Worm (Caenorhabditis elegans) whole organism, early embryonic: ENCODE measurements around the gene pat-4.
A peak's percentile ranks its signal among the peaks of the same experiment; 100 is the strongest.

Source experiments
- B0310.2 ChIP-seq: sonication (generic microtip); optimal IDR thresholded peaks from 2 replicates; lab custom pipeline; 2016; ENCODE audit warnings: mild to moderate bottlenecking, missing genetic modification characterization, missing compliant biosample characterization
- F13C5.2 ChIP-seq: sonication (generic microtip); optimal IDR thresholded peaks from 2 replicates; lab custom pipeline; 2017; ENCODE audit warnings: mild to moderate bottlenecking, missing genetic modification characterization, inconsistent platforms, missing compliant biosample characterization
- aly-1 ChIP-seq: sonication (generic microtip); optimal IDR thresholded peaks from 2 replicates; lab custom pipeline; 2016; ENCODE audit warnings: missing genetic modification characterization, missing compliant biosample characterization
- ama-1 ChIP-seq: fragments of 150-350 bp; optimal IDR thresholded peaks from 2 replicates; lab custom pipeline; 2014
- ceh-13 ChIP-seq: fragments of 200-800 bp; sonication (Bioruptor generic); optimal IDR thresholded peaks from 2 replicates; lab custom pipeline; 2018; ENCODE audit warnings: mild to moderate bottlenecking, missing genetic modification characterization, missing compliant biosample characterization
- ceh-36 ChIP-seq: sonication (generic microtip); optimal IDR thresholded peaks from 2 replicates; lab custom pipeline; 2016; ENCODE audit warnings: missing genetic modification characterization, inconsistent platforms, missing compliant biosample characterization
- ets-7 ChIP-seq: sonication (generic microtip); optimal IDR thresholded peaks from 2 replicates; lab custom pipeline; 2016; ENCODE audit warnings: missing genotype, missing genetic modification characterization, missing compliant biosample characterization
- flt-1 ChIP-seq: fragments of 200-800 bp; sonication (Bioruptor generic); IDR thresholded peaks from 2 replicates; pipeline ENCODE4 v1.3.6; 2022; ENCODE audit warnings: missing genetic modification characterization, missing compliant biosample characterization
- hmbx-1 ChIP-seq: sonication (generic microtip); optimal IDR thresholded peaks from 2 replicates; lab custom pipeline; 2016; ENCODE audit warnings: mild to moderate bottlenecking, missing genetic modification characterization, missing compliant biosample characterization
- hmg-4 ChIP-seq: fragments of 200-800 bp; sonication (Bioruptor generic); optimal IDR thresholded peaks from 2 replicates; lab custom pipeline; 2018; ENCODE audit warnings: mild to moderate bottlenecking, missing genetic modification characterization, missing compliant biosample characterization
- hnd-1 ChIP-seq: sonication (generic microtip); optimal IDR thresholded peaks from 2 replicates; lab custom pipeline; 2016; ENCODE audit warnings: missing genetic modification characterization, missing compliant biosample characterization
- pes-1 ChIP-seq: fragments of 200-800 bp; sonication (Bioruptor generic); IDR thresholded peaks from 2 replicates; pipeline ENCODE4 v1.3.6; 2022; ENCODE audit warnings: missing genetic modification reagents, missing genetic modification characterization, missing compliant biosample characterization
- scrt-1 ChIP-seq: fragments of 200-800 bp; sonication (Bioruptor generic); IDR thresholded peaks from 2 replicates; pipeline ENCODE4 v1.3.6; 2022; ENCODE audit warnings: missing genetic modification characterization, missing compliant biosample characterization
- sea-1 ChIP-seq: fragments of 200-800 bp; sonication (Bioruptor generic); conservative IDR thresholded peaks from 2 replicates; pipeline ENCODE4 v1.3.6; 2022; ENCODE audit warnings: missing genetic modification characterization, missing compliant biosample characterization
- tbx-11 ChIP-seq: fragments of 200-800 bp; sonication (Bioruptor generic); IDR thresholded peaks from 2 replicates; pipeline ENCODE4 v1.3.6; 2022; ENCODE audit warnings: missing genetic modification characterization, missing compliant biosample characterization
- tbx-37 ChIP-seq: fragments of 200-800 bp; sonication (Bioruptor generic); conservative IDR thresholded peaks from 2 replicates; pipeline ENCODE4 v1.3.6; 2022; ENCODE audit warnings: missing genetic modification reagents, missing genetic modification characterization, missing compliant biosample characterization
- tra-4 ChIP-seq: sonication (generic microtip); optimal IDR thresholded peaks from 2 replicates; lab custom pipeline; 2017; ENCODE audit warnings: missing genetic modification characterization, missing compliant biosample characterization

The pat-4 gene

DNA sequence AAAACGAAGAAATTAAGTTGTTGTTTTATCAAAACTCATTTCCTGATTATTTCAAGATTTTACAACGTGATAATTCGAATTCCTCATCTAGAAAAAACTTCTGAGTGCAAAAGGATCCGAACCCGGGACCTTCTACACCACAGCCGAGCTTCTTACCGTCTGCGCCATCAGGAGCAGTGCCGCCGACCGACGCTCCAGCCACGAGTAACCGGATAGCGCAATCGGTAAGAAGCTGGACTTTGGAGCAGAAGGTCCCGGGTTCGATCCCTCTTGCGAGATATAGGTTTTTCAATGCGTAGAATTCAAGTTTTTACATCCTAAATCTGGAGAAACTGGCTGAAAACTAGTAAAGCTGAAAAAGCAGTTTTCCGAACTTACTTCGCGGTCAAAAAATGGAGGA lies 40.9 kb downstream of the pat-4 start:
- TF ChIP-seq ets-7 (tag; lab: Kevin White, UChicago) (no peak), hnd-1 (tag; lab: Kevin White, UChicago) (no peak), aly-1 (tag; lab: Kevin White, UChicago) (no peak), tbx-37 (GFP tag; lab: Robert Waterston, UW) (no peak), sea-1 (0 out of 2 replicates have a peak, but pooled peaks have one; percentile 5)

DNA sequence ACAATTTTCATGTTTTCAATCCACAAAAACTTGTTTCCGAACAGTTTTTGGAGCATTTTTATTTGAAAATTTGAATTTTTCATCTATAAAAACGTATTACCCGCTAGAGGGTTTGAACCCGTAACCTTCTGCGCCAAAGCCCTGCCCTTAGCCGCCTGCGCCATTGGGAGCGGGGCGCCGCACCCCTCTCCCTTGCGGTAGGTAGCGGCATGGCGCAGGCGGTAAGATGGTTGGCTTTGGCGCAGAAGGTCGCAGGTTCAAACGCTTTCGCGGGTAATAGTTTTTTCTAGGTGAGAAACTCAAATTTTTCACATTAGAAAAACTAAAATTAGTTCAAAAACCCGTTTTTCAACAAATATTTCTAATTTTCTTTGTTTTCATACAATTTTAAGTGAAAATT lies 43.0 kb downstream of the pat-4 start:
- TF ChIP-seq pes-1: peak; percentile 26; the same call in 1 of the 2 replicates
- no peak for TF ChIP-seq aly-1 (tag; lab: Kevin White, UChicago)

ce11 chrIII:50418-50817 lies 44.2 kb downstream of the pat-4 start:
- TF ChIP-seq flt-1: no peak
- no peak for TF ChIP-seq ceh-13
- no peak for TF ChIP-seq tra-4 (tag; lab: Kevin White, UChicago)
- no peak for TF ChIP-seq hmg-4 (GFP tag; lab: Kevin White, UChicago)
- TF ChIP-seq B0310.2 (tag; lab: Kevin White, UChicago): no peak
- no peak for TF ChIP-seq hnd-1 (tag; lab: Kevin White, UChicago)
- TF ChIP-seq tbx-11 (GFP tag; lab: Robert Waterston, UW): no peak

DNA sequence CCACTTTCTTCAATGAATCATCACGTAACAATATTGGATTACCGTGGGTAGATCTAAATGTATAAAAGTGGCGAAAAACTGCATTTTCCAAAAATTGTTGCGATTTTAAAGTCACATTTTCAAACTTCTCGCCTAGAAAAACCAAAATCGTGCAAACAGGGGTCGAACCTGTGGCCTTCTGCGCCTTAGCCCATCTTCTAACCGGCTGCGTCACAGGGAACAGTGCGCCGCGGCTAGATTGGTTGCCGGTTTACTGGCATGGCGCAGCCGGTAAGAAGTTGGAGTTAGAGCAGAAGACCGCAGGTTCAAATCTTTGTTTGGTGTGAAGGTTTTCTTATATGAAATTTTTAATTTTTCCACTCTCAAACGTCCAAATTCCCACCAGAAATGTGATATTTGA lies 45.5 kb downstream of the pat-4 start:
- no peak for TF ChIP-seq ceh-13
- no peak for TF ChIP-seq aly-1 (tag; lab: Kevin White, UChicago)
- TF ChIP-seq hnd-1 (tag; lab: Kevin White, UChicago): no peak
- TF ChIP-seq hmg-4 (GFP tag; lab: Kevin White, UChicago): no peak
- TF ChIP-seq flt-1: no peak
- no peak for TF ChIP-seq B0310.2 (tag; lab: Kevin White, UChicago)

DNA sequence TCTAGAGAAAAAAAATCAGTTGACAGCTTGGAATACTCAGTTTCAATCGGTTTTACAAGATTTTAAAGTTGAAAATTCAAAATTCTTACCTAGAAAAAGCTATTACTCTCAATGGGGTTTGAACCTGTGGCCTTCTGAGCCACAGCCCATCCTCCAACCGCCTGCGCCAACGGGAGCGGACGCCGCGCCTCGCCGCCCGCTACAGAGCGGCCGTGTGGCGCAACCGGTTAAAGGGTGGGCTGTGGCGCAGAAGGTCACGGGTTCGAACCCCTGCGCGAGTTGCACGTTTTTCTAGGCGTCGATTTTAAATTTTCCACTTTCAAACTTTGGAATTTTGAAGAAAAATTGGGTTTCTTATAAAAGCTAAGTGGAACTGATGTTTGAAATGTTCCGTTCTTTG lies 46.3 kb downstream of the pat-4 start:
- TF ChIP-seq hnd-1 (tag; lab: Kevin White, UChicago): no peak

ce11 chrIII:42725-43124 lies 51.9 kb downstream of the pat-4 start:
- TF ChIP-seq aly-1 (tag; lab: Kevin White, UChicago) (no peak), B0310.2 (tag; lab: Kevin White, UChicago) (no peak), F13C5.2 (tag; lab: Kevin White, UChicago) (no peak), ceh-13 (no peak), ceh-36 (tag; lab: Kevin White, UChicago) (no peak), scrt-1 (GFP tag; lab: Robert Waterston, UW) (no peak), pes-1 (no peak), tbx-37 (GFP tag; lab: Robert Waterston, UW) (no peak), tra-4 (tag; lab: Kevin White, UChicago) (no peak)

DNA sequence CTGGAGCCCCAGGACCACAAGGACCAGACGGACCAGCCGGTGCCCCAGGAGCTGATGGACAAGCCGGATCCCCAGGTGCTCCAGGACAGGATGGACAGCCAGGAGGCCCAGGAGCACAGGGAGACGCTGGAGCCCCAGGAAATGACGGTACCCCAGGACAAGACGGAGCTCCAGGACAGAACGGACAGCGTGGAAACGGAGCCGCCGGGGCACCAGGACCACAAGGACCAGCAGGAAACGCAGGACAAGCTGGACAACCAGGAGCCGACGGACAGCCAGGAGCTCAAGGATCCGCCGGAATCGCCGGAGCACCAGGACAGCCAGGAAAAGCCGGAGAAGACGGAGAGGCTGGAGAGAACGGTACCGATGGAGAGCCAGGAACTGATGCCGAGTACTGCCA lies 53.1 kb downstream of the pat-4 start:
- TF ChIP-seq ceh-13 (no peak), hnd-1 (tag; lab: Kevin White, UChicago) (no peak), hmg-4 (GFP tag; lab: Kevin White, UChicago) (peak; percentile 4), flt-1 (no peak)

DNA sequence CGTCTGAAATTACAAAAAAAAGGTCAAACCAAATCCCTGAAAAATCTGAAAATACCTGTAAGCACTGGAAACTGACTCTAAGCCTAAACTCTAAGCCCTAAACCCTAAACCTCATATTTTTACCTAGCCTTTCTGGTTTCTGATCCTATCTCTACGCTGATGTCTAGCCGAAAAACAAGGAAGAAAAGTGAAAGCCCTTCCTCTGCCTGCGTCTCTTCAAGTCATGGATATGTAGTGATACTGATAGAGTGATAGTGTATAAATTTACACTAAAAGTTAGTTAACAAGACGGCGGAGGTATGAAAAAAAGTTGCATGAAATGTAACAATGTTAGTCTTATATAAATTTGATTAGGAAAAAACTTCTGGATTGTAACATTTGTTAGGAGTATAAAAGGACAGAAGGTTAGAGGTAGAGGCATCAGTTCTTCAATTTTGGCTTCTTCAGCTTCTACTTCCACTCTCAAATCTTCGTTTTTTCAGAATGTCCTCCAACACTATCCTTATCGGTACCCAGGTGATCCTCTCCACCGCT lies 54.0 kb downstream of the pat-4 start, which contains the start of gene col-88:
col-88 (plus strand) TSS at position 484 of the 534 bp plus-strand sequence.
- TF ChIP-seq ama-1 (lab: Kevin White, UChicago) (no peak), F13C5.2 (tag; lab: Kevin White, UChicago) (no peak), scrt-1 (GFP tag; lab: Robert Waterston, UW) (no peak), flt-1 (no peak), pes-1 (no peak), tbx-11 (GFP tag; lab: Robert Waterston, UW) (no peak), sea-1 (no peak), ets-7 (tag; lab: Kevin White, UChicago) (no peak)

ce11 chrIII:39516-39915 lies 55.1 kb downstream of the pat-4 start:
- TF ChIP-seq F13C5.2 (tag; lab: Kevin White, UChicago) (no peak), tbx-37 (GFP tag; lab: Robert Waterston, UW) (no peak), hmg-4 (GFP tag; lab: Kevin White, UChicago) (no peak), tra-4 (tag; lab: Kevin White, UChicago) (no peak), scrt-1 (GFP tag; lab: Robert Waterston, UW) (no peak), flt-1 (no peak), ets-7 (tag; lab: Kevin White, UChicago) (no peak), ceh-13 (no peak), sea-1 (no peak), ama-1 (lab: Kevin White, UChicago) (no peak), hmbx-1 (tag; lab: Kevin White, UChicago) (no peak), tbx-11 (GFP tag; lab: Robert Waterston, UW) (no peak), aly-1 (tag; lab: Kevin White, UChicago) (no peak), B0310.2 (tag; lab: Kevin White, UChicago) (no peak), ceh-36 (tag; lab: Kevin White, UChicago) (no peak), pes-1 (no peak), hnd-1 (tag; lab: Kevin White, UChicago) (no peak)
